Fruit fly (Drosophila melanogaster) whole organism, prepupa: ENCODE measurements around the gene CG5418.

Experiments used
- Blimp-1 ChIP-seq: fragments of 200-800 bp; sonication (Bioruptor generic); optimal IDR thresholded peaks from 3 replicates; lab custom pipeline; 2017; ENCODE audit warnings: missing biosample characterization, missing genetic modification characterization, mild to moderate bottlenecking, moderate library complexity, missing genetic modification reagents
- CG3032 ChIP-seq: fragments of 200-800 bp; optimal IDR thresholded peaks from 2 replicates; lab custom pipeline; 2019; ENCODE audit warnings: missing biosample characterization, mild to moderate bottlenecking, missing genetic modification characterization, moderate library complexity
- CG6276 ChIP-seq: fragments of 200-800 bp; sonication (Bioruptor generic); optimal IDR thresholded peaks from 2 replicates; lab custom pipeline; 2017; ENCODE audit warnings: missing biosample characterization, mild to moderate bottlenecking, missing genetic modification characterization
- Eip75B ChIP-seq: fragments of 200-800 bp; sonication (Bioruptor generic); optimal IDR thresholded peaks from 3 replicates; lab custom pipeline; 2016; ENCODE audit warnings: missing biosample characterization, missing genetic modification characterization
- Hr38 ChIP-seq: sonication (Bioruptor generic); optimal IDR thresholded peaks from 2 replicates; lab custom pipeline; 2016; ENCODE audit warnings: missing biosample characterization, missing genetic modification characterization
- Hr4 ChIP-seq: fragments of 200-800 bp; sonication (Bioruptor generic); optimal IDR thresholded peaks from 3 replicates; lab custom pipeline; 2016; ENCODE audit warnings: missing biosample characterization, missing genetic modification characterization
- pdm3 ChIP-seq: fragments of 200-800 bp; sonication (Bioruptor generic); optimal IDR thresholded peaks from 3 replicates; lab custom pipeline; 2016; ENCODE audit warnings: missing biosample characterization, missing genetic modification characterization
- spab ChIP-seq: fragments of 200-800 bp; sonication (Bioruptor generic); optimal IDR thresholded peaks from 2 replicates; lab custom pipeline; 2017; ENCODE audit warnings: missing biosample characterization, mild to moderate bottlenecking, missing genetic modification characterization, missing genetic modification reagents

DNA sequence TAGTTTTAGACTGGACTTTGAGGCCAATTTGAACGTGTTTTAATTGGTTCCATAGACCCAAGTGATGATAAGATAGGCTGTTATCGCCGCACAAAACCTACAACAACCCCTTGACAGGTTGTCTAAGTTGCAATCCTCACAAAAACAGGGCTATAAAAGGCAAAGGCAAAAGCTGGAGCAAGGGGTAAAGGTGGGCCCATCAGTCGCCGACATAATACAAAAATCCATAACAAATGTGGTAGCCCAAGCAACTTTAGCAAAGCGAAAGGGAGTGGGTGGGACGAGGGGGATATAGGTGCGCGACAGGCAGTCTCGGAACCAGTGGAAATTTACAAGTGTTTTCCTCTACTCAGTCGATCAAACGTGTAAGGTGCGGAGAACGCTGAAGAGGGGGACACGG is 11.0 kb upstream of the CG5418 start:
- TF ChIP-seq Hr38 (GFP tag; lab: Kevin White, UChicago) (no peak), CG3032 (tag; lab: Kevin White, UChicago) (no peak), CG6276 (GFP tag; lab: Kevin White, UChicago) (no peak), Hr4 (GFP tag; lab: Kevin White, UChicago) (no peak), Eip75B (GFP tag; lab: Kevin White, UChicago) (no peak), Blimp-1 (GFP tag; lab: Kevin White, UChicago) (no peak), spab (no peak), pdm3 (GFP tag; lab: Kevin White, UChicago) (no peak)
